Fruit fly (Drosophila melanogaster): Measurements from ENCODE around the gene CG32264.

CG32264 gene

DNA sequence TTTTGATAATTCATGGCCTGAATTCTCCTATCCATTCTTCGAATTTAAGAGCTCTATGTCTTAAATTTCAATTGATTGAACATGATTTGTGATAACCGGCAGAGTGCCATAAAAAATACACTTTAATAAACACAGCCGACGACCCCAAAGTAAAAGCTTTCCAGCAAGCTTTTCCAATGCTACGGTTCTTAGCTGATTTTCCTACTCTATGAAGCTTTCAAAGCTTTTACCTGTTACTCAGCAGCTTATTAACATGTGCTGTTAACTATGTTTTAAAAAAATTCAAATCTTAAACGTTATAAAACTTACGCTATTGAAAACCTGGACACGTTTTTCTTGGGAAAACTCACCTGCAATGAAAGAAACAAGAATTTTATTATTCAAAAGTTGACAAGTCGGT lies 53.5 kb downstream of the CG32264 start:
- TF ChIP-seq ttk (optimal IDR thresholded peaks at IDR 0.05) (no peak), h (optimal IDR thresholded peaks at IDR 0.05) (no peak), psq (optimal IDR thresholded peaks at IDR 0.05) (no peak), insv (optimal IDR thresholded peaks at IDR 0.05) (no peak), Sin3A (optimal IDR thresholded peaks at IDR 0.05) (no peak), Myc (optimal IDR thresholded peaks at IDR 0.05) (no peak)

DNA sequence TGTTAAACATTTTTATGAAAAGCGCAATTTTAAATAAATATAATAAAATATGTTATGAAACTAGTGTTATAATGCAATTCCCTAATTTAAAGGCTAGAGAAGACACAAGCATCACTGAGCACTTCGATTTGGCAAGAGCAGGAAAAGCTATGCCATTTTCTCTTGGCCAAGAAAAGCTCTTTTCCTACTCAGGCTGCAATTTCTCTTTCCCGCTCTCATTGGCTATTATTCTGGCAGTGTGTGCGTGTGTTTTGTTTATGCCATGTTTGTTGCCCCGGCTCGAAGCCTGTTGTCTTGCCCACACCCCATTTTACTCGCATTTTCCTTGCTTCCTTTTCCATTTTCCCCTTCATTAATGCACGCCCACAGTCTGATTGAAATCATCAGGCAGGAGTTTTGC lies 59.0 kb downstream of the CG32264 start:
- TF ChIP-seq Sin3A (optimal IDR thresholded peaks at IDR 0.05), result no peak

DNA sequence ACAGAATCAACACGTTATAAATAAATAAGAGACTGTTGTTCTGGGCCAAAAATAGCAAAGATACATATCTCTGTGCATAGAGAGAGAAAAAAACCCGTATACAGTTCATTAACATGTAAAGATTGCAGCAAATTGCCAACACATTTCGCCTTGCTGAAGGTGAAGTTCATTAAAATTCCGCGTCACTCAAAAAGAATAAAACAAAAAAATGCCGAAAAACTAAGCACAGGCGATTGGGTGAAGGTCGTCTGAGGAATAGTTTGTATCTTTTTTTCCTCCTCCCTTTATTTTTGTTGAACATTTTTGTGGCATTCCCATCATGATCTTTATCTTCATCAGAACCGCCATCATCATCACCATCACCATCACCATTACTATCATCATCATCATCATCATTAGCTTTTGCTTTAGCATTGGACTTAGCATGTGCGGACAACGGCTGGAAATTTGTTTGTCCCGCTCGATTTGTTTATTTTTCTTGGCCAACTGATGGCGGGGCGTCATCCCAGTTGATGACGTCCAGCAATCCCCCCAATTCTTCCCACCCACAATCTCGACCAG lies 73.1 kb downstream of the CG32264 start:
- TF ChIP-seq Myc (optimal IDR thresholded peaks at IDR 0.05) (no peak), ttk (optimal IDR thresholded peaks at IDR 0.05) (no peak), psq (optimal IDR thresholded peaks at IDR 0.05) (no peak), h (optimal IDR thresholded peaks at IDR 0.05) (no peak), insv (optimal IDR thresholded peaks at IDR 0.05) (no peak), Sin3A (optimal IDR thresholded peaks at IDR 0.05) (no peak)

DNA sequence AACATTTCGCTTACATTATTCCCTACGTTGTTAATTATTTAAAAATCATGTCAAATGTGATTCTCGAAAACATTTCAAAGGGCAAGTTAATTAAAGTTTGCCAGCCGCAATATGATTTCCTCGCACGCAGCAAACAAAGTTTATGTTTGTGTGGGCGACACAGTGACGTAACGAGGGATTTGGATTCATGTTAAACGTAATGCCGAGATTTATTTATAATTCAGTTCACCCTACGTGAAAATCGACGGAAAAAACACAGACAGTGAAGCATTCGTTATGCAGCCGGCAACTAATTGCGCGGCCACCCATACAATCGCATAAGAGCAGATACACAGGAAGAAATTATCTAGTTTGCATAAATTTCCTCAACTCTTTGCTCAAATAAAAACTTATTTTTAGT lies 80.0 kb downstream of the CG32264 start:
- TF ChIP-seq psq (optimal IDR thresholded peaks at IDR 0.05), result no peak

DNA sequence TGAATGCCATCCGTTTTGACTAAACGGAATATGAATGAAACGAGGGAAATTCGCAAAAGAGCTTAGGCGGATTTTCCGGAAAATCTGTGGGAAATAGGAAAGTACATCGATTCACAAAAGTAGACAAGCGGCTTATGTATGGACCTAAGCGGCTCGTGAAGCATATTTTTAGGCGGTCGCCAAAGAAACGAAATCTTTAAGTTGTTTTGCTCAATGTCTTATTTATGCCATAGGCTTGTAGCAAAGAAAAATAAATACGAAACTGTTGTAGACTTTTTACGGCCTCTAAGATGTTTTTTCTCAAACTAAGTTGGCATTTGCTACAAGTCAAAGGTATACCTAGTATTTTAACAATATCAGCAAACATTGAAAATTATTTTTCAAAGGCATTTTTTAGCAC lies 92.5 kb downstream of the CG32264 start, which contains the start of gene CG43089:
TSS of gene CG43089 (plus strand) at position 303 of the 400 bp plus-strand sequence.
- no peak for TF ChIP-seq insv (optimal IDR thresholded peaks at IDR 0.05)
- TF ChIP-seq Myc (optimal IDR thresholded peaks at IDR 0.05), result no peak
- no peak for TF ChIP-seq ttk (optimal IDR thresholded peaks at IDR 0.05)
- TF ChIP-seq psq (optimal IDR thresholded peaks at IDR 0.05), result no peak
- no peak for TF ChIP-seq Sin3A (optimal IDR thresholded peaks at IDR 0.05)
- no peak for TF ChIP-seq h (optimal IDR thresholded peaks at IDR 0.05)

DNA sequence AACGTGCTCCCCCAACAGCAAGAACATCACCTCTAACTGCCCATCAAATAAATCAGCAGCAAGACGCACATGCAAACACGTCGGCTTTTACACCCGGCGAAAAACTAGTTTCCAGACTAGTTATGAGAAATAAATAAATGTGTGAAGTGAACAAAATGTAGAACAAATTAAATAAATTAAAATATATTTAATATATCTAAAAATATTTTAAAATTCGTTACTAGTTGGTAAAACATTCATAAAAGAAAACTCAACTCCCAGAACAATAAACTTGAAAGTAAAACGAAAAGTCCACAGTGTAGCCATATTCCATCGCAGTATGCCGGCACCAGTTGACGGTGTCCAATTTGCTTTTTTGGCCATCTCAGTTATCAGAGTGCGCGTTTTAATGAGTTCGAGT lies 93.3 kb downstream of the CG32264 start:
- TF ChIP-seq psq (optimal IDR thresholded peaks at IDR 0.05) (no peak), ttk (optimal IDR thresholded peaks at IDR 0.05) (no peak), h (optimal IDR thresholded peaks at IDR 0.05) (no peak), Sin3A (optimal IDR thresholded peaks at IDR 0.05) (no peak), insv (optimal IDR thresholded peaks at IDR 0.05) (no peak), Myc (optimal IDR thresholded peaks at IDR 0.05) (no peak)

DNA sequence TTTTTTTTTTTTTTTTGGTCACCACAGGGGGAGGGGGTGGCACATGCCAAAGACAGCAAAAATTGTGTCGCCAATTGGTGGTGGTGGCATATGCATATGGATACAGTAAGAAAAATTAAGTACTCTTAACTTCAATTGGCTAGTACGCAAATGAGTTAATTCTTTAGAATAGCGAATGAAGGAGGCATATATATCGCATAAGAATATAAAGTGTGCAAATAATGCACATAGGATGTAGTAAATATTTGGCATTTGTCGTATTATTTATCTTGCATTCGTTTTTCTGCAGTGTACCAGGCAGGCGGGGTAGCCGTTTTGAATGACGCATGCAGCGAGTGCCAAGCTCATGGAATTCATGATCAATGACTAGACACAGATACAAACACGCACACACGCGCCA lies 96.9 kb downstream of the CG32264 start:
- no peak for TF ChIP-seq Sin3A (optimal IDR thresholded peaks at IDR 0.05)
- TF ChIP-seq psq (optimal IDR thresholded peaks at IDR 0.05), result no peak
- no peak for TF ChIP-seq insv (optimal IDR thresholded peaks at IDR 0.05)
- no peak for TF ChIP-seq h (optimal IDR thresholded peaks at IDR 0.05)
- TF ChIP-seq Myc (optimal IDR thresholded peaks at IDR 0.05), result no peak
- no peak for TF ChIP-seq ttk (optimal IDR thresholded peaks at IDR 0.05)

DNA sequence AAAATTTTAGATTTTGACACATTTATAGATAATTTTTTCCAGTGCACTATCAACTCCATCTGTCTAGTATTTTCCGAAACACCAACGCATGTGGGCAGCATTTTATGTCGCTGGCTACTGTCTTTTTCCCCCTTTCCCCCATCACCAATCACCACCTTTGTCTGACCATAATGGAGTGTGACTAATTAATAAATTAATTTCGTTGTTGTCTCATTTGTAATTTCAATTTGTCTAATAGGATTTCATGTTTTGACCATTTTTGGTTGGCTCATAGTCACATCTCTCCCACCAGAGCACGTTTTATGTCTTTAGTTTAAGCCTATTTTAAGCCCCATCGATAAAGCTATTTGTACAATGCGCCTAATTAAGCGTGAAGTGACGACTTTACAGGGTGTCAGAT lies 98.3 kb downstream of the CG32264 start:
- TF ChIP-seq insv (optimal IDR thresholded peaks at IDR 0.05), result no peak
- no peak for TF ChIP-seq psq (optimal IDR thresholded peaks at IDR 0.05)
- TF ChIP-seq ttk (optimal IDR thresholded peaks at IDR 0.05), result no peak
- no peak for TF ChIP-seq Sin3A (optimal IDR thresholded peaks at IDR 0.05)
- TF ChIP-seq h (optimal IDR thresholded peaks at IDR 0.05), result no peak
- no peak for TF ChIP-seq Myc (optimal IDR thresholded peaks at IDR 0.05)

DNA sequence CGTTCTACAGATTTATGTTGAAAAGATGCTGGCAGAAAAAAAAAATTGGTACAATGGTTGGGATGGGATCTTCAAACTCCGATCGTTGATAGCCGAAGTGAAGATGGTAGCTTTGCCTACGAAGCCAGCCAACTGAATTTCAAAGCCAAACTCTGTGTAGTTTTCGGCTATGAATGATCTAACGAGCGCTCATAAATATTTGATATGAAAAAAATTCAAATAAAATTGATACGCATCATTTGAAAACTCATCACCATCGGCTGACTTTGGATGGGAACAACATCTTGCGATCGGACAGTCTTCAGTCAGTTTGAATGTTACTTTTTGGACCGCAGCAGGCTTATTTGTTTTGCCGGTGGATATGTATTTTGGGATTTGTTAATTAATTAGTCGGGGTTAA lies 99.5 kb downstream of the CG32264 start:
- TF ChIP-seq ttk (optimal IDR thresholded peaks at IDR 0.05) (no peak), insv (optimal IDR thresholded peaks at IDR 0.05) (no peak), psq (optimal IDR thresholded peaks at IDR 0.05) (no peak), Sin3A (optimal IDR thresholded peaks at IDR 0.05) (no peak), Myc (optimal IDR thresholded peaks at IDR 0.05) (no peak), h (optimal IDR thresholded peaks at IDR 0.05) (no peak)

DNA sequence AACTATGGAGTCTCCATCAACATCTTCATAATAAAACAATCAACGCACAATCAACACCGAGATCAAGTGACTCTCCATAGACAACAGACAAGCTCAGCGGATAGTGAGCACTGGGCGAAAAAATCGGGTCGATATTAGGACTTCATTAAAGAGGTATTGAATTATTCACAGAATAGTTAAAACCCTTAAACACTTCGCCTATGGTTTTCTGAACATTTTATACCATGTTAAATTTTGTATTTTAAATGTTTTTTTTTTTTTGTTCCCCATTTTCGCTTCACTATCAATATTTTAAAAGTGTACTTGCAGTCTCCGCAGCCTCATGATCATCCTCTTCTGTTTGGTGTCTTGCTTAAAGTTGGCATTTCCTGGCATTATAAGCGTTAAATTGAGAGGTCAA lies 100.3 kb downstream of the CG32264 start:
- no peak for TF ChIP-seq insv (optimal IDR thresholded peaks at IDR 0.05)
- no peak for TF ChIP-seq Myc (optimal IDR thresholded peaks at IDR 0.05)
- TF ChIP-seq ttk (optimal IDR thresholded peaks at IDR 0.05), result no peak
- no peak for TF ChIP-seq psq (optimal IDR thresholded peaks at IDR 0.05)
- TF ChIP-seq h (optimal IDR thresholded peaks at IDR 0.05), result no peak
- TF ChIP-seq Sin3A (optimal IDR thresholded peaks at IDR 0.05), result no peak

DNA sequence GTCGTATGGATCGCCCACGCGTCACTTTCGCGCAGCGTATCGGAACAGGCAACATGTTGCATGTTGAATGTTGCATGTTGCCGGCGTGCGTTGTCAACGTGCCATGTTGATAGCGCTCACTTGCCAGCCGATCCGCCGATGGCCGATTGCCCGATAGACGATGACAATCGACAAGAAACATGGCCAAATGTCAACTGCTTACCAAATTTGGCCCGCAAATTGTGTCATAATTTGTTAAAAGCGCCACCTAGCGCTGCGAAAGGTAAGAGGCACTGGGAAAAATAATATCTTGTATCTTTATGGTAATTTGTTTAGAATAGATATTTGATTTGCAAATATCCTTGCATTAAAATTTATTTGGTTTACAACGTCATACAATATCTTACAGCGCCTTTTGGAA lies 103.8 kb downstream of the CG32264 start:
- TF ChIP-seq psq (optimal IDR thresholded peaks at IDR 0.05) (no peak), ttk (optimal IDR thresholded peaks at IDR 0.05) (no peak), Myc (optimal IDR thresholded peaks at IDR 0.05) (no peak), h (optimal IDR thresholded peaks at IDR 0.05) (no peak), insv (optimal IDR thresholded peaks at IDR 0.05) (no peak), Sin3A (optimal IDR thresholded peaks at IDR 0.05) (no peak)

DNA sequence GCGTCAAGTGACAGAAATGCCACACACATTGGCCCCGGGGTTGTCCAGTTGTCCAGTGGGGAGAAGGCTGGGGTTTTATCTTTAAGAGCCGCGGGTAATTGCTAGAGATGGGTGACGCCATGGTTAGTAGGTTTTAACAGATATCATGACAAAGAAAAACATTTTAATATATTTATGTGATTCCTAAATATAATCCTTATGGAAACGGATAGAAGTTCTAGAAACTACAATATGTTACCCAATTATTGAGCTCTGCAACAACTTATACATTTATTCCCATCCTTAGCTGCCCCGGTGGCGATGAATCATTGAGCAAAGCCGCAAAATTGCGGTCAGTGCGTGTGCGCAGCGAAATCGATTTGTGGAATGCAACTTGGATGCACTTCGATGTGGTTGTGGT lies 104.2 kb downstream of the CG32264 start:
- TF ChIP-seq psq (optimal IDR thresholded peaks at IDR 0.05) (no peak), Sin3A (optimal IDR thresholded peaks at IDR 0.05) (no peak)

DNA sequence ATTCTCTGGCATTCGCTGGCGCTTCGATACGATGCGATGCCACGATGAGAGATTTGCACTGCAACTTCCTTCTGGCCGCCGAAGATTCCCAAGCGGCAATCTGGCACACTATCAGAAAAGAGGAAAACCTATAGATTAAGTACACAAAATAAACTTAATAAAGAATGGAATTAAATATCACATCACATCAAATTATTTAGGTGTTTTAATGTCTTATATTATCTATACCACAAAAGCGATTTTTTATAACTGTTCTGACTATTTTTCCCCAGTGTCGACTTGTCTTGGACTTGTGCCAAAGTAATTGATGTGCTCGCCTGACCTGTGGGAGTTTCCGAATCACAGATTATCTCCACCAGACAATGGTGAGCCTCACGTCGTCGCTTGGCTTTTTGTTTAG lies 110.9 kb downstream of the CG32264 start:
- no peak for TF ChIP-seq Myc (optimal IDR thresholded peaks at IDR 0.05)
- no peak for TF ChIP-seq h (optimal IDR thresholded peaks at IDR 0.05)
- no peak for TF ChIP-seq Sin3A (optimal IDR thresholded peaks at IDR 0.05)
- TF ChIP-seq insv (optimal IDR thresholded peaks at IDR 0.05), result no peak
- no peak for TF ChIP-seq psq (optimal IDR thresholded peaks at IDR 0.05)
- no peak for TF ChIP-seq ttk (optimal IDR thresholded peaks at IDR 0.05)

DNA sequence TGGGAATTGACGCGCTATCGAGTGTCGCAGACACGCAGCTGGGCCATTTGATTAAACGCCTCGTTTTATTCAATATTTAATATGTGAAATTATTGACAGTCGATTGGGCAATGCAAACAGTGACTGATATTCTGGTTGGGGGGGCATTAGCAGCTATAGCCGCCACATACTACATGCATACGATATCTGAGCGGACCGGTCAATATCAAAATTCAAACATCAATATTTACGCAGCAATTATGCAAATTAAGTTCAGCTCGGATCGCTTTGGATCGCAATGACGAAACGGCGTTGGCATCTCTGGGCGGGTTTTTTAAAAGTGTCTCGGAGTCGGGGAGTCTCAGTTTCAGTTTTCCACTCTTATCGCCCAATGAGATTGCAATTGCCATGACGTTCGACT lies 114.6 kb downstream of the CG32264 start:
- TF ChIP-seq ttk (optimal IDR thresholded peaks at IDR 0.05) (no peak), Myc (optimal IDR thresholded peaks at IDR 0.05) (no peak), h (optimal IDR thresholded peaks at IDR 0.05) (no peak), insv (optimal IDR thresholded peaks at IDR 0.05) (no peak), Sin3A (optimal IDR thresholded peaks at IDR 0.05) (no peak), psq (optimal IDR thresholded peaks at IDR 0.05) (no peak)

All from Kc167 (cell line).